Fruit fly (Drosophila melanogaster) whole organism, wandering third instar larva: ENCODE results near the gene CG3604.

ENCODE experiments used
- CG32264 ChIP-seq: fragments of 200-800 bp; sonication (Bioruptor generic); optimal IDR thresholded peaks from 2 replicates; lab custom pipeline; 2016; ENCODE audit warnings: missing biosample characterization, missing genetic modification characterization
- Hr78 ChIP-seq: fragments of >200 bp; optimal IDR thresholded peaks from 2 replicates; lab custom pipeline; 2017; ENCODE audit warnings: missing biosample characterization, missing genetic modification characterization
- Mio ChIP-seq: sonication (Bioruptor generic); optimal IDR thresholded peaks from 2 replicates; lab custom pipeline; 2016; ENCODE audit warnings: missing biosample characterization, missing genetic modification characterization
- lola ChIP-seq: fragments of >200 bp; optimal IDR thresholded peaks from 2 replicates; lab custom pipeline; 2017; ENCODE audit warnings: missing biosample characterization, missing genetic modification characterization
- pan ChIP-seq: fragments of >200 bp; optimal IDR thresholded peaks from 2 replicates; lab custom pipeline; 2017
- usp ChIP-seq: fragments of >200 bp; optimal IDR thresholded peaks from 2 replicates; lab custom pipeline; 2017; ENCODE audit warnings: missing biosample characterization, missing genetic modification characterization

- TF ChIP-seq pan (lab: Kevin White, UChicago): no peak
- TF ChIP-seq CG32264 (GFP tag; lab: Kevin White, UChicago): no peak
- TF ChIP-seq lola: no peak
- no peak for TF ChIP-seq Hr78
- TF ChIP-seq Mio: no peak
- TF ChIP-seq usp (GFP tag; lab: Kevin White, UChicago): no peak
Observed at dm6 chr2L:3712949-3713416, 15.3 kb upstream of the CG3604 start, which contains the start of the genes CG31955 and CG2818.
